Fruit fly (Drosophila melanogaster) whole organism, embryonic: Measurements from ENCODE around the gene CG14079.

Experiments used
- Ada2b ChIP-seq: fragments of 200-800 bp; sonication (Bioruptor generic); IDR thresholded peaks from 2 replicates; pipeline ENCODE4 v1.3.6; 2022; ENCODE audit warnings: missing biosample characterization, missing genetic modification characterization
- Bteb2 ChIP-seq: fragments of 200-800 bp; sonication (Bioruptor generic); optimal IDR thresholded peaks from 2 replicates; lab custom pipeline; 2016; ENCODE audit warnings: missing biosample characterization, missing genetic modification characterization
- CG10431 ChIP-seq: fragments of 200-800 bp; sonication (Bioruptor generic); optimal IDR thresholded peaks from 3 replicates; lab custom pipeline; 2018; ENCODE audit warnings: missing biosample characterization, mild to moderate bottlenecking, missing genetic modification characterization
- CG11085 ChIP-seq: fragments of 200-800 bp; sonication (Bioruptor generic); IDR thresholded peaks from 2 replicates; pipeline ENCODE4 v1.3.6; 2022; ENCODE audit warnings: missing biosample characterization, missing genetic modification characterization
- CG11695 ChIP-seq: fragments of 200-800 bp; sonication (Bioruptor generic); IDR thresholded peaks from 3 replicates; pipeline ENCODE4 v1.3.6; 2022; ENCODE audit warnings: missing biosample characterization, missing genetic modification characterization
- CG1233 ChIP-seq: fragments of 200-800 bp; sonication (Bioruptor generic); optimal IDR thresholded peaks from 4 replicates; lab custom pipeline; 2018; ENCODE audit warnings: missing biosample characterization, mild to moderate bottlenecking, missing genetic modification characterization
- CG13424 ChIP-seq: fragments of 200-800 bp; sonication (Bioruptor generic); optimal IDR thresholded peaks from 2 replicates; lab custom pipeline; 2019; ENCODE audit warnings: missing biosample characterization, mild to moderate bottlenecking, missing genetic modification characterization, moderate library complexity
- CG14441 ChIP-seq: fragments of 200-800 bp; sonication (Bioruptor generic); IDR thresholded peaks from 2 replicates; pipeline ENCODE4 v1.3.6; 2022; ENCODE audit warnings: missing biosample characterization, missing genetic modification characterization
- CG14860 ChIP-seq: fragments of 200-800 bp; sonication (Bioruptor generic); IDR thresholded peaks from 3 replicates; pipeline ENCODE4 v1.3.6; 2022; ENCODE audit warnings: missing biosample characterization, missing genetic modification characterization; ENCODE audit not compliant: partially characterized antibody
- CG16813 ChIP-seq: fragments of 200-800 bp; sonication (Bioruptor generic); IDR thresholded peaks from 3 replicates; pipeline ENCODE4 v1.3.6; 2022; ENCODE audit warnings: missing biosample characterization, missing genetic modification characterization; ENCODE audit not compliant: partially characterized antibody
- CG2712 ChIP-seq: fragments of 200-800 bp; optimal IDR thresholded peaks from 3 replicates; lab custom pipeline; 2019; ENCODE audit warnings: missing biosample characterization, mild to moderate bottlenecking, missing genetic modification characterization, moderate library complexity
- CG31365 ChIP-seq: fragments of 200-800 bp; sonication (Bioruptor generic); optimal IDR thresholded peaks from 2 replicates; lab custom pipeline; 2018; ENCODE audit warnings: missing biosample characterization, mild to moderate bottlenecking, missing genetic modification characterization
- CG5180 ChIP-seq: fragments of 200-800 bp; sonication (Bioruptor generic); optimal IDR thresholded peaks from 3 replicates; lab custom pipeline; 2017; ENCODE audit warnings: missing biosample characterization, missing genetic modification characterization, mild to moderate bottlenecking, moderate library complexity, missing genetic modification reagents
- CG5245 ChIP-seq: fragments of 200-800 bp; sonication (Bioruptor generic); optimal IDR thresholded peaks from 3 replicates; lab custom pipeline; 2016; ENCODE audit warnings: missing biosample characterization, missing genetic modification characterization
- CG6854 ChIP-seq: fragments of 200-800 bp; sonication (Bioruptor generic); optimal IDR thresholded peaks from 3 replicates; lab custom pipeline; 2017; ENCODE audit warnings: missing biosample characterization, mild to moderate bottlenecking, missing genetic modification characterization
- CG8924 ChIP-seq: fragments of 200-800 bp; optimal IDR thresholded peaks from 3 replicates; lab custom pipeline; 2019; ENCODE audit warnings: missing biosample characterization, mild to moderate bottlenecking, missing genetic modification characterization, moderate library complexity
- D ChIP-seq, 2 experiments: fragments of 200-800 bp in 1 of 2; fragments of >200 bp in 1 of 2; sonication (Bioruptor generic) in 1 of 2; optimal IDR thresholded peaks; 2 replicates in 1 of 2; 3 replicates in 1 of 2; lab custom pipeline; 2017; ENCODE audit warnings: mild to moderate bottlenecking in 1 of 2, missing biosample characterization in 1 of 2, missing genetic modification characterization in 1 of 2, missing genetic modification reagents in 1 of 2
- Dad ChIP-seq: fragments of 200-800 bp; sonication (Bioruptor generic); optimal IDR thresholded peaks from 3 replicates; lab custom pipeline; 2016; ENCODE audit warnings: missing biosample characterization, missing genetic modification characterization
- Deaf1 ChIP-seq: fragments of 200-800 bp; optimal IDR thresholded peaks from 3 replicates; lab custom pipeline; 2019; ENCODE audit warnings: missing biosample characterization, mild to moderate bottlenecking, missing genetic modification characterization, moderate library complexity
- Dip3 ChIP-seq: fragments of 200-800 bp; sonication (Bioruptor generic); optimal IDR thresholded peaks from 3 replicates; lab custom pipeline; 2016; ENCODE audit warnings: missing biosample characterization, missing genetic modification characterization
- ERR ChIP-seq: fragments of 200-800 bp; sonication (Bioruptor generic); optimal IDR thresholded peaks from 2 replicates; lab custom pipeline; 2016; ENCODE audit warnings: missing biosample characterization, missing genetic modification characterization
- Fer2 ChIP-seq: fragments of 200-800 bp; sonication (Bioruptor generic); optimal IDR thresholded peaks from 2 replicates; lab custom pipeline; 2018; ENCODE audit warnings: missing biosample characterization, mild to moderate bottlenecking, missing genetic modification characterization, moderate library complexity
- HLH4C ChIP-seq: fragments of 200-800 bp; sonication (Bioruptor generic); IDR thresholded peaks from 3 replicates; pipeline ENCODE4 v1.3.6; 2022; ENCODE audit warnings: missing biosample characterization, missing genetic modification characterization; ENCODE audit not compliant: partially characterized antibody
- Lpt ChIP-seq: fragments of >200 bp; optimal IDR thresholded peaks from 2 replicates; lab custom pipeline; 2018; ENCODE audit warnings: missing biosample characterization, missing genetic modification characterization
- Med ChIP-seq: fragments of 200-800 bp; sonication (Bioruptor generic); peaks from one replicate; lab custom pipeline; 2016; ENCODE audit warnings: missing biosample characterization, missing genetic modification characterization, mild to moderate bottlenecking, inconsistent platforms, moderate library complexity
- Mrtf ChIP-seq: fragments of 200-800 bp; sonication (Bioruptor generic); IDR thresholded peaks from 3 replicates; pipeline ENCODE4 v1.3.6; 2022; ENCODE audit warnings: missing biosample characterization, missing genetic modification characterization
- NC2β ChIP-seq: fragments of 200-800 bp; sonication (Bioruptor generic); optimal IDR thresholded peaks from 2 replicates; lab custom pipeline; 2016; ENCODE audit warnings: missing biosample characterization, missing genetic modification characterization
- Side ChIP-seq: fragments of 200-800 bp; sonication (Bioruptor generic); optimal IDR thresholded peaks from 2 replicates; lab custom pipeline; 2016; ENCODE audit warnings: missing biosample characterization, missing genetic modification characterization
- Sin3A ChIP-seq: fragments of >200 bp; optimal IDR thresholded peaks from 2 replicates; lab custom pipeline; 2018
- Six4 ChIP-seq: fragments of 200-800 bp; sonication (Bioruptor generic); optimal IDR thresholded peaks from 2 replicates; lab custom pipeline; 2016; ENCODE audit warnings: missing biosample characterization, missing genetic modification characterization
- Stat92E ChIP-seq, 3 experiments: fragments of >200 bp in 2 of 3; fragments of 200-800 bp in 1 of 3; sonication (Bioruptor generic) in 1 of 3; optimal IDR thresholded peaks; 2 replicates each; lab custom pipeline; 2017 to 2019; ENCODE audit warnings: missing biosample characterization in 3 of 3, missing genetic modification characterization in 3 of 3, mild to moderate bottlenecking in 1 of 3, moderate library complexity in 1 of 3
- Trl ChIP-seq, 3 experiments: fragments of >200 bp in 2 of 3; fragments of 200-800 bp in 1 of 3; sonication (Bioruptor generic) in 1 of 3; optimal IDR thresholded peaks; 2 replicates in 1 of 3; 3 replicates in 2 of 3; lab custom pipeline; 2016 to 2017; ENCODE audit warnings: missing biosample characterization in 1 of 3, missing genetic modification characterization in 1 of 3
- ase ChIP-seq: fragments of 200-800 bp; sonication (Bioruptor generic); IDR thresholded peaks from 3 replicates; pipeline ENCODE4 v1.3.6; 2022; ENCODE audit warnings: missing biosample characterization, missing genetic modification characterization
- bbx ChIP-seq: fragments of 200-800 bp; sonication (Bioruptor generic); IDR thresholded peaks from 2 replicates; pipeline ENCODE4 v1.3.6; 2022; ENCODE audit warnings: missing biosample characterization, missing genetic modification characterization; ENCODE audit not compliant: partially characterized antibody
- btn ChIP-seq: fragments of 200-800 bp; sonication (Bioruptor generic); optimal IDR thresholded peaks from 2 replicates; lab custom pipeline; 2016; ENCODE audit warnings: missing biosample characterization, missing genetic modification characterization
- cg ChIP-seq: fragments of 200-800 bp; sonication (Bioruptor generic); optimal IDR thresholded peaks from 3 replicates; lab custom pipeline; 2019; ENCODE audit warnings: missing biosample characterization, mild to moderate bottlenecking, missing genetic modification characterization, moderate library complexity
- exex ChIP-seq: fragments of 200-800 bp; sonication (Bioruptor generic); optimal IDR thresholded peaks from 4 replicates; lab custom pipeline; 2018; ENCODE audit warnings: missing biosample characterization, mild to moderate bottlenecking, missing genetic modification characterization, moderate library complexity
- gsb ChIP-seq: fragments of 200-800 bp; sonication (Bioruptor generic); IDR thresholded peaks from 2 replicates; pipeline ENCODE4 v1.3.6; 2022; ENCODE audit warnings: missing biosample characterization, missing genetic modification characterization
- ham ChIP-seq: fragments of 200-800 bp; sonication (Bioruptor generic); IDR thresholded peaks from 2 replicates; pipeline ENCODE4 v1.3.6; 2022; ENCODE audit warnings: missing biosample characterization, missing genetic modification characterization
- lmd ChIP-seq: fragments of 200-800 bp; sonication (Bioruptor generic); IDR thresholded peaks from 2 replicates; pipeline ENCODE4 v1.3.6; 2022; ENCODE audit warnings: missing biosample characterization, missing genetic modification characterization
- nerfin-2 ChIP-seq: fragments of 200-800 bp; sonication (Bioruptor generic); IDR thresholded peaks from 2 replicates; pipeline ENCODE4 v1.3.6; 2022; ENCODE audit warnings: missing biosample characterization, missing genetic modification characterization; ENCODE audit not compliant: partially characterized antibody
- pnt ChIP-seq: fragments of 200-800 bp; sonication (Bioruptor generic); optimal IDR thresholded peaks from 3 replicates; lab custom pipeline; 2016; ENCODE audit warnings: missing biosample characterization, missing genetic modification characterization
- psq ChIP-seq: fragments of 200-800 bp; sonication (Bioruptor generic); optimal IDR thresholded peaks from 2 replicates; lab custom pipeline; 2017; ENCODE audit warnings: missing biosample characterization, missing genetic modification characterization
- pum ChIP-seq: fragments of 200-800 bp; sonication (Bioruptor generic); optimal IDR thresholded peaks from 2 replicates; lab custom pipeline; 2016; ENCODE audit warnings: missing biosample characterization, missing genetic modification characterization
- slbo ChIP-seq: fragments of 200-800 bp; sonication (Bioruptor generic); IDR thresholded peaks from 2 replicates; pipeline ENCODE4 v1.3.6; 2022; ENCODE audit warnings: missing biosample characterization, missing genetic modification characterization
- sob ChIP-seq: fragments of 200-800 bp; sonication (Bioruptor generic); IDR thresholded peaks from 2 replicates; pipeline ENCODE4 v1.3.6; 2022; ENCODE audit warnings: missing biosample characterization, missing genetic modification characterization
- trh ChIP-seq: fragments of 200-800 bp; sonication (Bioruptor generic); optimal IDR thresholded peaks from 2 replicates; lab custom pipeline; 2016; ENCODE audit warnings: missing biosample characterization, missing genetic modification characterization
- ttk ChIP-seq: fragments of 200-800 bp; sonication (Bioruptor generic); IDR thresholded peaks from 2 replicates; pipeline ENCODE4 v2.1.2; 2022; ENCODE audit warnings: missing biosample characterization, missing genetic modification characterization

The CG14079 gene

DNA sequence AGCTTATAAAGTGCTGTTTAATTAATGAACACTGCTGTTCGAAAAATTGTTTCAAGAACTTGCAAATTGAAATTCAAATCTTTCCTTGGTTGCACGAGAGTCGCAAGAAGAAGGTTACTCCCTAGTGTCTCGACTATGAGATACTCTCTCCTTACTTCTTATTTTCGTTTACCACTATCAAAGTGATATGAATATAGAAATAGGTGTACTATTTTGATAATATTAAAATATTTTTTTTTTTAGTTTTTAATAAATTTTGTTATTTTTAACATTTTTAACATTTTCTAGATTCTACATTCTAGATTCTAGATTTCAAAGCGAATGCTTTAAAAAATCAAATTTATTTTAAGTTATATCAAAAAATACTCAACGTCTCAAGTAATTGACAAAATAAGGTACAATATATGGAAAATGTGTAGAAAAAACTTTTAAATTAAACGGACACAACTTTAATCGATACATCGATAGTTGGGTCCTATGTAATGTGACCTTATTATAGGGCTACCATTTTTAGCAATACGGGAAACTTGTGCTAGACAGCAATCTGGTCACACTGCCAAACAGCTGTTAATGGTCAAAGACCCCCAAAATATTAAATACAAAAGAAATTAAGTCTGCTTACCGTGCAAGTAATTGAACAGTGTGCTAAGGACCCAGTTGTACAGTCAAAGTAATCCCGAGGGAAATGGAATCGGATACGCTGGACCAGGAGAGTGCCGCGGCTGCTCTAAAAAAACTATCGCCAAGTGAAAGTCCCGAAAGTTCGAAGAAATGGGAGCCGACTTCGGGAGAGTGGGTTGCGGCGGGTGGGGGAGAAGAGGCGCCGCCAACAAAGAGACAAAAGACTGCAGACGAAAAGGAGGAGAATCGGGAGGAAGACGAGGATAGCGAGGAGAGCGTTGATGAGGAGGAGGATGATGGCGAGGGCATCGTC, 5.4 kb upstream of the CG14079 start, which contains the start of gene MESR6 (continued):
- TF ChIP-seq Stat92E (GFP tag; optimal IDR thresholded peaks at IDR 0.05; lab: Kevin White, UChicago) (peak in 1 of 3 experiments; percentile 75), Deaf1 (tag; lab: Kevin White, UChicago) (peak; percentile 20), Trl (optimal IDR thresholded peaks at IDR 0.05; lab: Kevin White, UChicago) (no peak), Trl (GFP tag; optimal IDR thresholded peaks at IDR 0.05; lab: Kevin White, UChicago) (no peak), Lpt (no peak), CG5245 (GFP tag; lab: Kevin White, UChicago) (no peak), Ada2b (GFP tag; lab: Robert Waterston, UW) (no peak), CG16813 (peak; percentile 83), Six4 (GFP tag; lab: Kevin White, UChicago) (no peak), Dad (no peak), lmd (GFP tag; lab: Robert Waterston, UW) (peak; percentile 13; the same call in 1 of the 2 replicates), Mrtf (GFP tag; lab: Robert Waterston, UW) (no peak), Side (peak; percentile 21), CG14441 (GFP tag; lab: Robert Waterston, UW) (no peak), CG31365 (tag; lab: Kevin White, UChicago) (no peak), trh (GFP tag; lab: Kevin White, UChicago) (no peak), exex (tag; lab: Kevin White, UChicago) (no peak), HLH4C (GFP tag; lab: Robert Waterston, UW) (peak; percentile 78), psq (no peak), gsb (GFP tag; lab: Robert Waterston, UW) (no peak), CG2712 (tag; lab: Kevin White, UChicago) (peak; percentile 37), CG1233 (no peak), pnt (no peak), CG10431 (GFP tag; lab: Kevin White, UChicago) (no peak), CG11085 (GFP tag; lab: Robert Waterston, UW) (no peak), CG8924 (peak; percentile 39), CG11695 (GFP tag; lab: Robert Waterston, UW) (peak; percentile 28; the same call in 1 of the 3 replicates), CG14860 (GFP tag; lab: Robert Waterston, UW) (peak; percentile 42), NC2β (no peak), CG13424 (no peak), bbx (peak; percentile 84), pum (GFP tag; lab: Kevin White, UChicago) (no peak), slbo (GFP tag; lab: Robert Waterston, UW) (peak; percentile 19; the same call in 1 of the 2 replicates), Dip3 (GFP tag; lab: Kevin White, UChicago) (no peak), btn (GFP tag; lab: Kevin White, UChicago) (no peak), ase (GFP tag; lab: Robert Waterston, UW) (no peak), Fer2 (tag; lab: Kevin White, UChicago) (no peak), ttk (no peak), cg (GFP tag; lab: Kevin White, UChicago) (no peak), sob (no peak), CG6854 (GFP tag; lab: Kevin White, UChicago) (no peak), ERR (GFP tag; lab: Kevin White, UChicago) (no peak), Bteb2 (GFP tag; lab: Kevin White, UChicago) (no peak), D (optimal IDR thresholded peaks at IDR 0.05; lab: Kevin White, UChicago) (peak; percentile 14), D (GFP tag; optimal IDR thresholded peaks at IDR 0.05; lab: Kevin White, UChicago) (no peak), nerfin-2 (GFP tag; lab: Robert Waterston, UW) (no peak), Med (peak; percentile 71), CG5180 (GFP tag; lab: Kevin White, UChicago) (no peak), Sin3A (lab: Kevin White, UChicago) (peak; percentile 15), ham (GFP tag; lab: Robert Waterston, UW) (no peak)
